Fruit fly (Drosophila melanogaster) S2 (cell line): Measurements from ENCODE around the gene CG4367.

Experiments
- CG8478 ChIP-seq: fragments of >200 bp; optimal IDR thresholded peaks from 2 replicates; lab custom pipeline; 2018
- CTCF ChIP-seq, 2 experiments: fragments of >200 bp; optimal IDR thresholded peaks; 2 replicates each; lab custom pipeline; 2018

CG4367 gene

DNA sequence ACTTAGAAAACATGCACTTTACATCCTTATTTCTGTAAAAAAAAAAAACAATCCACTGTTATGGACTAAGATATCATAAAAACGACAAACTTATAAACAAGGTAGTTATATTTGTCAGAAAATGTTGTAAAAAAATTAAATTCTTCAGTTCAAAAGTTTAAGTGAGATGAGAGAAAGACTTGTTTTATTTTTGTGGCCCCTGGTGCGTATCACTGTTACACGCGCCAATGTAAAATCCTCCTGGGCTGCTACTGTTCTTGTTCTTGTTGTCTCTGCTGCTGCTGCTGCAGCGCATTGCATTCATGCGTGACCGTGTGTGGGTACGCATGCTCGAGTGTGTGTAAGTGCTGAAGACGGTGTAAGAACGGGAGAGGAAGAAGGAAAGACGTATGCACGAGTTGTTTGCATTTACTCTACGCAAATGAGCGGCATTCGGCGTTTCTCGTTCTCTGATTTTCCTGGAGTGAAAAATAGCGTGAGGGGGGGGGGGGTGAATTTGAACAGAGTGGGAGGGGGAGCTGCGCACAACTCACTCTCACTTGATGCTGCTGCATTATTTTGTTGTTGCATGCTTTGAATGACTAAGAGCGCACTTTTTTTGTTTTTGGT, 21.1 kb downstream of the CG4367 start:
- no peak for TF ChIP-seq CG8478
- TF ChIP-seq CTCF (optimal IDR thresholded peaks at IDR 0.05; lab: Kevin White, UChicago) = no peak

DNA sequence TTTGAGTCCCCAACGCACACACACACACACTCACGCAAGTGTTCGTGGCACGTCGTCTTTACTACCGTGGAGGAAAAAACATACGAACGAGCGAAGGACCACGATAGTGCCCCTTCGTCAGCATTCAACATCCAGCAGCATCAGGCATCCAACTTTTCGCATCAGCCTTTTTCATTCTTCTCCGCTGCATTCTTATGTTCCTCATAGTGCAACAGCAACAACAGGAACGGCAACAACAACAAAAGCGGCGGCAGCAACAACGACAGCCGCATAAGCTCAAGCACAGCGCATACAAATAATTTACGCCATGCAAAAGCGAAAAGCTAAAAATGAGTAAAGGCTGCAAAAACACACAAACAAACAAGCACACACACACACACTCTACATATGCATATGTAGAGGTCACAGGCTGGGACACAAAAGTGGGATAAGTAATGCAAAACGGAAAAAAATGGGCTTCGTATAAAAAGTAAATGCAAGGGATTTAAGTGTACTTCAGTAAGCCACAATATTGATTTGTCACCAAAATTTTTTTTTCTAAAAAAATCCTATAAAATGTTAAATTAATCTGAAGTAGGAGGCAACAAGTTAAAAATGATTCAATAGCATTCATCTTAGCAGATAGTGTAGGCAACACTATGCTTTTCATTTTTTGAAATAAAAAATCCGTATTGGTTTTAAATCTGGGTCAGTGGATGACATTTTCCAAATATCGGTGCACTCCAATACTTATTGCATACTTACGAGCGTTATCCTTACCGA, 21.8 kb downstream of the CG4367 start:
- TF ChIP-seq CTCF (optimal IDR thresholded peaks at IDR 0.05; lab: Kevin White, UChicago) = no peak
- TF ChIP-seq CG8478 = no peak

DNA sequence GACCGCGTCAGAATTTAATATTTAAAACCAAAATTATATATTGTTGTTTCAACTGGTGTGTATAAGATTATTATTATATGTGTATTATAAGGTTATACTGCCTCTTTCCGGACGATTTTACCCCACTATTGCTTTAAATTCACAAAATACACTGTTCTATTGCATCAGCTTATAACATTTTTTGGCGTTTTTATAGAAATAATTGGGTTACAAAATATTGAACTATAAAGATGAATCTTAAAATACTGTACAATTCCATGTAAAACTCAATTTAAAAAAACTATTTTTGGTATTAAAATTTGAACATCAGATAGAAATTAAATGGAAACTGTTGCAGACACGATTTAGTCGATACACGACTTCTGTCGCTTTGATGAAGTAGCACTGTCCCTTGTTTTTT, 22.7 kb downstream of the CG4367 start:
- TF ChIP-seq CG8478 (no peak), CTCF (optimal IDR thresholded peaks at IDR 0.05; lab: Kevin White, UChicago) (no peak)

DNA sequence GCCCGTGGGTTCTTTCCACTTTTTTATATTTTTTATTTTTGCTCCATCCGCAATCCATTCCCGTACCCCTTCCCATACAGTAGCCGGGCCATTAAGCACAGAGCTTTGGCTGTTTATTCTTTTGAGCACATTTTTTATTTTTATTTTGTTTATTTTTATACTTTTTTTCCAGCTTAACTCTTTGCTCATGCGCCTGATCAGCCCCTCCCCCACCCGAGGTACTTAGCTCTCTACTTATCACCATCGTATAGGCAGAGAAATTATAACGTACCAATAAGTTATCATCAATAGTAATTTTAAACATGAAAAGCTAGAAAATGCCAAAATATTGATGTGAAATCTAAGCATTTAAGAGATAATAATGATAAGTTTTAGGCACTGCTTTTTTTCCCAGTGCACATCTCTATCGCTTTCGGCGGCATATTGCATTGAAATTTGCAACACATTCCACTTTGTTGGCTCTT, 24.2 kb downstream of the CG4367 start:
- no peak for TF ChIP-seq CG8478
- TF ChIP-seq CTCF (optimal IDR thresholded peaks at IDR 0.05; lab: Kevin White, UChicago) = no peak

DNA sequence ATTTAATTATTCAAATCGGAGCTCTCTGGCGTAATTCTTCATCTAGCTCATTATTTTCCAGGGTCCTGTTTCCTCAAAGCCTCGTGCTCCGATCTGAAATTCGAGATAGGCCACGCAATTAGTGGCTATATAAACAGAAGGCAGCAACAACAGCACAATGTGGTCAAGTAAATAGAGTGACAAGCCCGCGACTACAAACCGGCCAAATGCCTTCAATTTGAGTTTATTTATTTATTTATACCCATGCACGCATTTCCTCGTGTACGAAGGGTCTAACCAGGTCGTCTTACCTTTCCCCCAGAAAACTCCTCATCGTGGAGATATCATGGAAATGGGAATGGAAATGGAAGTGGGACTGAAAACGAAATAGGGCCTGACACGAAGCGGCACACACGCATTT, 28.0 kb downstream of the CG4367 start:
- TF ChIP-seq CG8478 (no peak), CTCF (optimal IDR thresholded peaks at IDR 0.05; lab: Kevin White, UChicago) (no peak)

DNA sequence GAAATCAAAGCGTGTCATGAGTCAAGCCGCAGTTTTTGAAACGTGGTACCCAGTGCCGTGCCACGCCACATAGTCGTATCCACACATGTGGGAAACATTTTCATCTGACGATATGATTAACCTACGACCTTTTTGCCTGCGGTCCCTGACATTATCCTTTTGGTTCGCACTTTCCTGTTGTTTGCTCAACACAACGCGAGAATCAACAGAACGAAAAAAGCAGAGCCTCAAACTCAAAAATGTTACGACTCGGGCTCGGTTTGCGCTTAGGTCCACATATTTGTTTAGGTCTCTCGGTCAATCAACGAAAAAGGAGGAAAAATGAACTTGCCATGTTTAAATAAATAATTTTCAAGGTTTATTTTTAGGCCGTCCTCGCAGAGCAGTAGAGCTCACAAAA, 28.8 kb downstream of the CG4367 start:
- TF ChIP-seq CG8478 (no peak), CTCF (optimal IDR thresholded peaks at IDR 0.05; lab: Kevin White, UChicago) (no peak)

DNA sequence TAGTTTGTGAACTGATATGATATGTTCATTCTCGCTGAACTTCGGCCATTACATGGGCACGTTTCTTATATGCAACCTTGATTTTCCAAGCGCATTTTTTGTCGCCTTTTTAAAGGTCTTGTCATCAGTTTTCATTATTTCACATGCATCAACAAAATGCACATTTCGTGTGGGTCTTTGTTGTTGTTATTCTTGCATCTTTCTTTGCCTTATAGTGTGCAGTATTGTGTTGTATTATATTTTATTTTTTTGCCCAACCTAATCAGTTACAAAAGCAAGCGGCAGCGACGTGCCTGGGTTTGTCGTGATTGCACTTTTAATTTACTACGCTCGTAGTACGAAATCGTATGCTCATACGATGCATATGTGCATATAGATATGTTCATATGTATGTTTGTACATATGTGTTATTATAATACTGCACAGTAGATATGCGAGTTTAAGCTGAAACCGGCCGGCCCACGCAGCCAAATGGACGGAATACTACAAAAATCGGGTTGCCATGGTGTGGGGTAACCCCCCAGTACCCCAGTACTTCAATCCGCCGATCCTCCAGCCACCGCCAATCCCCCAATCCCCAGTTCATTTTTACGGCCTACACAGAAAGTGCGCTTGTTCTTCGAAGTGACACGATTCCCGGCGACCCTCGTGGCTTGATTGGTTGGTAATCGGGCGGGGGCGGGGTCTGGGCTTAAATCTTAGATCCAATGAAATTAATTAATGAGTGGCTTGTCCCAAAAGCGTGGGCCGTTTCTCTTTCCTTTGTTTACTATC, 30.1 kb downstream of the CG4367 start:
- TF ChIP-seq CG8478 (no peak), CTCF (optimal IDR thresholded peaks at IDR 0.05; lab: Kevin White, UChicago) (no peak)

DNA sequence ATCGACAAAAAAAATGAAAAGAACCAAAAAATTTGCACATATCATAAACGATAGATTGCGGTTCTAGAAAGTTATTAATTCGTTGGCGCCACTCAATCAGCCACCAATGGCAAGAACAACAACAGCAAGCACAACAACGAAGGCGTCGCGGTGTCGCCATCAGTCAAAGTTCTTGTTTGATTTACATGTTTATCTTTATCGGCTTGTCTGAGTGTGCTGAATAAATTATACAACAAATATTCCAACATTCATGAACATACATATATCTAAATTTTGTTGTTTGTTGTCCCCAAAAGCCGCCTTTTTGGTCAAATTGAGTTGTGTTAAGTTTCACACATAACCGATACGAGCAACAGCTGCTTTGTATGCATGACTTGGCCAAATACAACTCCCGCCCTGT, 31.2 kb downstream of the CG4367 start:
- TF ChIP-seq CTCF (optimal IDR thresholded peaks at IDR 0.05; lab: Kevin White, UChicago) (no peak), CG8478 (no peak)

DNA sequence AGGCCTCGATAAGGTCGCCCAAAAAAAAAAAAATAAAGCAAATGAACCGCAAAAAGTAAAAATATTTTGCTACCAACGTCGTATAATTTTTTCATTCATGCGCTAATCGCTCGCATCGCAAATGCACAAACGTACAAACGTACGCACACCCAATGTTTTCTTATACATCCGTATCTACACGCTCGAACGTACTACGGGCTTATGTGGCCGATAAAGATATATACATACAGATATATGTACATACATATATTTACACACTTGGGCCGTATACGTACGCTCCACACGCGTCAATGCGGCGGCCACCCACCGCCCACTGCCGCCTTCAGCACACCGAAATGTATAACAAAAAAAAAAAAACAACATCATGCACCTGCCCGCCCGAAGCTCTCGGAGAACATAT, 38.8 kb downstream of the CG4367 start:
- TF ChIP-seq CTCF (optimal IDR thresholded peaks at IDR 0.05; lab: Kevin White, UChicago) (no peak), CG8478 (no peak)

DNA sequence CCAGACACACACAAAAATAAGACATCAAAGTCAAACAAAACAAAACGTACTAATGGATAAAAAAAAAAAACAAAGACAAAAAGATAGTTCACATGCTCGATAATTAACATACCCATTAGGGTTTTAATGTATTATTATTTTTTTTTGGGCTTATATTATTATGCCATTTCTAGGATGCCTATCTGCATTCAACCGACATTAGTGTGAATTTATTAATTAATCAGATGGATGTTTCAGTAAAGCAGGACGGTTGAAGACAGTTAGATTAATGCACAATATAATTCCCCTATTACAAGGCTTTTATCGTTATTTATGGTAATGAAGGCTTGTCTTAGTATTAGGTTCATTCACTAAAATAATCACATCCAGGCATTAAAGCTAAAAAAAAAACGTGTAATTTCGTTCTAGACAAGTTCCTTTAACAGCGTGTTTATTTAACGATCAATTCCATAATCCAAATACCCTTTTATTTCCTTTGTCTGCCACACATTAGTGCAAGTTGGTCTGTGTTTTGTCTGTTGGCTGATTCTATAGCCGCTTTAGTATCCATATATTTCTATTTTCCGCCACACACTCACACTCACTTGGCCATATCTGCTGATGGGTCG, 39.4 kb downstream of the CG4367 start:
- TF ChIP-seq CTCF (optimal IDR thresholded peaks at IDR 0.05; lab: Kevin White, UChicago) (no peak), CG8478 (no peak)

DNA sequence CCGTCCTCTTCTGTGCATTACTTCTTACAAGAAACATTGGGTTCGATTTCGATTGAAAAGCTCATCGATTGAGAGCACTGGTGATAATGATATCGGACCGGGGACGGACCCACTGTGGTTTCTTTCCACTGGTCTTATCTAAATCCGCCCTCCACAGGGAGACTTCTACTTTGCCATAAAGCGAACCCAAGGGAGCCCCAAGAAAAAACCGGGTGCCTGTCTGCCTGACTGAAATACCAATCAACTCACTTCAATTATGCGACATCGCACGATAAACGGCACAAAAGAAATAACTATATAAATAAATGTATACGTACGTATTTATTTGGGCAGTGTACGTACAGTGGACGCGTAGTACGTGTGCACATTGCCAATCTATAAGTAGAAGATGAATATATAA, 40.0 kb downstream of the CG4367 start:
- TF ChIP-seq CTCF (optimal IDR thresholded peaks at IDR 0.05; lab: Kevin White, UChicago) (no peak), CG8478 (no peak)

DNA sequence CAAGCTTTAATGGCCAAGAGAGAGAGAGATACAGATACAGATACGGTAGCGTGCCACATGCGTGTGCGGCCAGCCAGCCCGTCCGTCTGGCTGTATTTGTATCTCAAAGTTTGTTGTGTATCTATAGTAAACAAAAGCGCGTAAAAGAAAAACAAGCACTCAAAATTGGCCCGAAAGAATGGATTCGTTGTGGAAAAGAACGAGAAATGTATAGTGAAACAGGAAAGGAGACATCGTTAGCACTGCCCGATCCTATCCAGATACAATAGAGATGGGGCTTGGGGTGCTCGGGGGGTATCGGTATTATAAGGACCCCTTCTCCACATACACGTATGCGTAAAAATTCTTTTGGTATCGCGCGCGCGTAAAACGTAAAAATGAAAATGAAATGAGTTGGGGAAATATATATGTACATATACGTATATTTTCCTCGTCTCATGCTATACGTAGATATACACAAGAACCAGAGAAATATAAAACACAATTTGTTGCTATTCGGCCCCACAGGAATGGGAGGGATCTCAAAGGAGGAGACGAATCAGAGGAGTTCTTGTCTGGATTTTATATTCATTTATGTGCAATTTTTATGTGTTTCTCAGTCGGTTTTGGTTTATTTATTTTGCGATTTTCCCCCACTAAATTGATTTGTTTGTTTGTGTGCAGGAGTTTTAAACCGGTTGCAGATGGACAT, 40.8 kb downstream of the CG4367 start:
- TF ChIP-seq CG8478 (no peak), CTCF (optimal IDR thresholded peaks at IDR 0.05; lab: Kevin White, UChicago) (no peak)

DNA sequence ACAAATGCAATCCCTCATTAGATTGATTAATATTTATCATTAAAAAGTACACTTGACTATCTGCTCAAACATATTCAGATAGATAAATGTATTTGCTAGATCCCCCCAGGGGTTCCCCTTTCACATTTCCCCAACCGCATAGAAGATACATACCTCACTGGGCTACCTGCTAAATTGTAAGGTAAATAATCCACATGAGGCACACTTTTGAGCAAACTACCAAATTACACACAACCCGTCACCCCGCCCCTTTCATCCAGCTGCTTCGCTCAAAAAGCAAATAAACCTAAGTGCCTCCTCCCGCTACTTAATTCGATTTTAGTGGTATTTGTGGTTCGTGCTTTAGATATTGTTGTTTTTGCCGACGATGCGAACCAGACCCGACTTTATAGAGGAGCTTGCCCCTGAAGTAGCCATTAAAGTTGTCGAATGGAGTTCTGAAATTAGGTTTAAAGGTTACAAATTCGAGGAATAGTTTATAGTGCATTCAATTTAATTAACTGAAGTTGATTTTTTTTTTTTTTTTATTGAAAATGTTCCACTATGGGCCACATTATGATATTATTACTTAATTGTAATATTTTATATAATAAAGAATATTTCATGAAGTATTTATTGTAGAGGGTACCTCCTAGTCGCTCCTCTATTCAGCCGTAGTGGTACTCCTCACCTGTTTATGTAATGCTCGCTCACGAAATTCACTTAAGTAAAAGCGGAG, 41.7 kb downstream of the CG4367 start:
- TF ChIP-seq CG8478 = no peak
- no peak for TF ChIP-seq CTCF (optimal IDR thresholded peaks at IDR 0.05; lab: Kevin White, UChicago)

DNA sequence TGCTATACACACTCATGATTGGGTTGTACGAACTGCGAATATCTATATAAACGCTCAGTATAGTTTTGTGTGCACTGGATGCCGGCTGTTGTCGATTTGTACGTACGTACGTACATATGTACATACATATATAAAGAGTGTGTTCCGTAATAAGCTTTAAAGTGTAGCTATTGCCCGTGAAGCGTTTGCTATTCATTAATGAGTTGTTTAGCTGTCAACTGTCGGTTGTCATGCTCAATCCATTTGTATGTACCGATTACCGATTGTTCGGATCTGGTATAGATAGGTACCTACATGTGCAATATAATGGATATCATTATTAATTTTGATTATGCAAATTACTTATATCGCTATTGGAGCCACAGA, 42.8 kb downstream of the CG4367 start:
- no peak for TF ChIP-seq CTCF (optimal IDR thresholded peaks at IDR 0.05; lab: Kevin White, UChicago)
- no peak for TF ChIP-seq CG8478
